Fruit fly (Drosophila melanogaster) whole organism, embryonic: ENCODE results near the gene CG42711.

Source experiments
- CG17186 ChIP-seq: fragments of 200-800 bp; sonication (Bioruptor generic); optimal IDR thresholded peaks from 3 replicates; lab custom pipeline; 2017; ENCODE audit warnings: missing biosample characterization, missing genetic modification reagents, missing genetic modification characterization
- CG31365 ChIP-seq: fragments of 200-800 bp; sonication (Bioruptor generic); optimal IDR thresholded peaks from 2 replicates; lab custom pipeline; 2018; ENCODE audit warnings: missing biosample characterization, mild to moderate bottlenecking, missing genetic modification characterization
- CG4404 ChIP-seq: fragments of 200-800 bp; sonication (Bioruptor generic); IDR thresholded peaks from 2 replicates; pipeline ENCODE4 v1.3.6; 2022; ENCODE audit warnings: missing biosample characterization, missing genetic modification characterization
- Eip74EF ChIP-seq, 2 experiments: fragments of 200-800 bp in 1 of 2; fragments of >200 bp in 1 of 2; sonication (Bioruptor generic) in 1 of 2; optimal IDR thresholded peaks; 2 replicates each; lab custom pipeline; 2017 to 2019; ENCODE audit warnings: missing biosample characterization in 2 of 2, missing genetic modification characterization in 2 of 2, mild to moderate bottlenecking in 1 of 2, moderate library complexity in 1 of 2
- Hr39 ChIP-seq: fragments of >200 bp; optimal IDR thresholded peaks from 2 replicates; lab custom pipeline; 2017
- NC2β ChIP-seq: fragments of 200-800 bp; sonication (Bioruptor generic); optimal IDR thresholded peaks from 2 replicates; lab custom pipeline; 2016; ENCODE audit warnings: missing biosample characterization, missing genetic modification characterization
- Sox102F ChIP-seq: fragments of 200-800 bp; sonication (Bioruptor generic); optimal IDR thresholded peaks from 2 replicates; lab custom pipeline; 2018; ENCODE audit warnings: missing biosample characterization, mild to moderate bottlenecking, missing genetic modification characterization, moderate library complexity
- Xbp1 ChIP-seq: fragments of 200-800 bp; sonication (Bioruptor generic); optimal IDR thresholded peaks from 3 replicates; lab custom pipeline; 2016; ENCODE audit warnings: missing biosample characterization, mild to moderate bottlenecking, missing genetic modification characterization
- crc ChIP-seq: fragments of 200-800 bp; sonication (Bioruptor generic); optimal IDR thresholded peaks from 2 replicates; lab custom pipeline; 2016; ENCODE audit warnings: missing biosample characterization, missing genetic modification characterization
- hkb ChIP-seq, 2 experiments: fragments of 200-800 bp in 1 of 2; fragments of >200 bp in 1 of 2; sonication (Bioruptor generic) in 1 of 2; IDR thresholded peaks in 1 of 2; optimal IDR thresholded peaks in 1 of 2; 2 replicates each; pipeline versions ENCODE4 v1.3.6 to Lab custom; 2017 to 2022; ENCODE audit warnings: missing biosample characterization in 1 of 2, missing genetic modification characterization in 1 of 2

DNA sequence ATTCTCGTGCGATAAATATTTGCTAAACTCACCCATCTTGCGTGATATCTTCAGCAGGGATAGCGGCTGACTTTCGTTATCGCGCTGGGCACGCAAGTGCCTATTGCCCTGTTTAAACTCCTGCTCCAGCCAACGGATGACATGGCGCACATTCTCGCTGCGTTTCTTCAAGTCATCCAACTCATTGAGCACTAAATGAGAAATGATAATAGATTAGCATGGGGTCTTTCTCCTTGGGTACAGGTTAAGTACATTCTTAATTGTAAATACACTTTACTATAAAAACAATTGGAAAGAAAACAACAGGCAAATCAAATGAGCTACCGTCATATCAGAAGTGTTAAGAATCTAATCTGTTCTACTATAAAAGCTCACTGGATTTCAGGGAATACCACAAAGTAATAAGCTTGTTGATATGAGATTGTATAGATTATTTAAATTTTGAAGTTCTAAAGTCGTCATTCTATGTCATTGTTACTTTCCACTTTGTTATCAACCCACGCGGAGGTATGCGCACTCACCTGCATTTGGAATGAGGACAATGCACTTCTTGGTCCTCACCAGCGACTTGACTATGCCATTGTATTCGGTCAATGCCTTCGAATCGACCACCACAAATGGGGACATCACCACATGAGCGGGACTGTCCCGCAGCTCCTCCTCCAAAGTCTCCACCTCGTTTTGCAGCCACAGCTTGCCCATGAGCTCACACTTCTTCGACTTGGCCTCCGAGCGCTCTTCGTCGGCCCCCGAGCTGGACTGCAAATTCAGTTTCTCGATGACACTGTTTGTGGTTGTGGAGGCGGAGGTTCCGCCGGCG lies 30.8 kb downstream of the CG42711 start:
- TF ChIP-seq Xbp1 (GFP tag; lab: Kevin White, UChicago), result no peak
- TF ChIP-seq Sox102F (GFP tag; lab: Kevin White, UChicago), result no peak
- no peak for TF ChIP-seq CG4404 (GFP tag; lab: Robert Waterston, UW)
- no peak for TF ChIP-seq CG31365 (tag; lab: Kevin White, UChicago)
- no peak for TF ChIP-seq crc (GFP tag; lab: Kevin White, UChicago)
- no peak for TF ChIP-seq CG17186 (GFP tag; lab: Kevin White, UChicago)
- TF ChIP-seq Hr39, result no peak
- TF ChIP-seq Eip74EF (GFP tag; optimal IDR thresholded peaks at IDR 0.05; lab: Kevin White, UChicago), result no peak
- TF ChIP-seq hkb (optimal IDR thresholded peaks at IDR 0.05; lab: Kevin White, UChicago), result no peak
- no peak for TF ChIP-seq hkb (GFP tag; IDR thresholded peaks at IDR 0.05; lab: Robert Waterston, UW)
- TF ChIP-seq NC2β (GFP tag; lab: Kevin White, UChicago), result no peak
